Fruit fly (Drosophila melanogaster) whole organism, embryonic: ENCODE measurements around the gene CG10214.
A peak's percentile ranks its signal among the peaks of the same experiment; 100 is the strongest.

ENCODE experiments used
- Aef1 ChIP-seq: fragments of 200-800 bp; sonication (Bioruptor generic); IDR thresholded peaks from 3 replicates; pipeline ENCODE4 v1.3.6; 2022; ENCODE audit warnings: missing biosample characterization, missing genetic modification characterization
- Antp ChIP-seq: fragments of 200-800 bp; sonication (Bioruptor generic); optimal IDR thresholded peaks from 3 replicates; lab custom pipeline; 2016; ENCODE audit warnings: missing biosample characterization, missing genetic modification characterization
- CG10462 ChIP-seq: fragments of 200-800 bp; sonication (Bioruptor generic); optimal IDR thresholded peaks from 2 replicates; lab custom pipeline; 2016; ENCODE audit warnings: missing biosample characterization, missing genetic modification characterization
- CG10543 ChIP-seq: fragments of 200-800 bp; sonication (Bioruptor generic); optimal IDR thresholded peaks from 3 replicates; lab custom pipeline; 2017; ENCODE audit warnings: missing biosample characterization, mild to moderate bottlenecking, missing genetic modification characterization, moderate library complexity
- CG12104 ChIP-seq: fragments of 200-800 bp; sonication (Bioruptor generic); optimal IDR thresholded peaks from 3 replicates; lab custom pipeline; 2016; ENCODE audit warnings: missing biosample characterization, missing genetic modification characterization
- CG14710 ChIP-seq: fragments of 200-800 bp; sonication (Bioruptor generic); optimal IDR thresholded peaks from 3 replicates; lab custom pipeline; 2019; ENCODE audit warnings: missing biosample characterization, mild to moderate bottlenecking, missing genetic modification characterization, moderate library complexity
- CG1602 ChIP-seq: fragments of 200-800 bp; sonication (Bioruptor generic); optimal IDR thresholded peaks from 3 replicates; lab custom pipeline; 2016; ENCODE audit warnings: missing biosample characterization, missing genetic modification characterization
- CG1647 ChIP-seq: fragments of 200-800 bp; sonication (Bioruptor generic); optimal IDR thresholded peaks from 3 replicates; lab custom pipeline; 2016; ENCODE audit warnings: missing biosample characterization, missing genetic modification characterization
- CG17186 ChIP-seq: fragments of 200-800 bp; sonication (Bioruptor generic); optimal IDR thresholded peaks from 3 replicates; lab custom pipeline; 2017; ENCODE audit warnings: missing biosample characterization, missing genetic modification reagents, missing genetic modification characterization
- CG17361 ChIP-seq: fragments of 200-800 bp; sonication (Bioruptor generic); IDR thresholded peaks from 3 replicates; pipeline ENCODE4 v1.3.6; 2022; ENCODE audit warnings: missing biosample characterization, missing genetic modification characterization
- CG17912 ChIP-seq: fragments of 200-800 bp; sonication (Bioruptor generic); optimal IDR thresholded peaks from 2 replicates; lab custom pipeline; 2018; ENCODE audit warnings: missing biosample characterization, mild to moderate bottlenecking, missing genetic modification characterization
- CG30431 ChIP-seq: fragments of 200-800 bp; sonication (Bioruptor generic); optimal IDR thresholded peaks from 2 replicates; lab custom pipeline; 2017; ENCODE audit warnings: missing biosample characterization, missing genetic modification characterization
- CG31224 ChIP-seq: fragments of 200-800 bp; sonication (Bioruptor generic); IDR thresholded peaks from 2 replicates; pipeline ENCODE4 v1.3.6; 2022; ENCODE audit warnings: missing biosample characterization, missing genetic modification characterization
- CG31388 ChIP-seq: fragments of 200-800 bp; sonication (Bioruptor generic); optimal IDR thresholded peaks from 2 replicates; lab custom pipeline; 2016; ENCODE audit warnings: missing biosample characterization, missing genetic modification characterization
- CG34422 ChIP-seq: fragments of 200-800 bp; sonication (Bioruptor generic); IDR thresholded peaks from 3 replicates; pipeline ENCODE4 v1.3.6; 2022; ENCODE audit warnings: missing biosample characterization, missing genetic modification characterization
- CG4617 ChIP-seq: fragments of 200-800 bp; sonication (Bioruptor generic); optimal IDR thresholded peaks from 3 replicates; lab custom pipeline; 2016; ENCODE audit warnings: missing biosample characterization, missing genetic modification characterization, borderline replicate concordance
- CG4707 ChIP-seq: fragments of 200-800 bp; sonication (Bioruptor generic); optimal IDR thresholded peaks from 2 replicates; lab custom pipeline; 2018; ENCODE audit warnings: missing biosample characterization, mild to moderate bottlenecking, missing genetic modification characterization, moderate library complexity
- CG6272 ChIP-seq: fragments of 200-800 bp; sonication (Bioruptor generic); IDR thresholded peaks from 2 replicates; pipeline ENCODE4 v1.3.6; 2022; ENCODE audit warnings: missing biosample characterization, missing genetic modification characterization
- CG6654 ChIP-seq: fragments of 200-800 bp; sonication (Bioruptor generic); optimal IDR thresholded peaks from 2 replicates; lab custom pipeline; 2017; ENCODE audit warnings: missing biosample characterization, mild to moderate bottlenecking, missing genetic modification characterization
- CG7271 ChIP-seq: fragments of 200-800 bp; sonication (Bioruptor generic); optimal IDR thresholded peaks from 2 replicates; lab custom pipeline; 2018; ENCODE audit warnings: missing biosample characterization, mild to moderate bottlenecking, missing genetic modification characterization, moderate library complexity
- CG9876 ChIP-seq: fragments of 200-800 bp; sonication (Bioruptor generic); optimal IDR thresholded peaks from 2 replicates; lab custom pipeline; 2016; ENCODE audit warnings: missing biosample characterization, missing genetic modification characterization
- Dad ChIP-seq: fragments of 200-800 bp; sonication (Bioruptor generic); optimal IDR thresholded peaks from 3 replicates; lab custom pipeline; 2016; ENCODE audit warnings: missing biosample characterization, missing genetic modification characterization
- Dfd ChIP-seq, 2 experiments: fragments of >200 bp; optimal IDR thresholded peaks; 2 replicates each; lab custom pipeline; 2017; ENCODE audit warnings: missing biosample characterization in 2 of 2, missing genetic modification characterization in 2 of 2
- Dip3 ChIP-seq: fragments of 200-800 bp; sonication (Bioruptor generic); optimal IDR thresholded peaks from 3 replicates; lab custom pipeline; 2016; ENCODE audit warnings: missing biosample characterization, missing genetic modification characterization
- H2.0 ChIP-seq: fragments of 200-800 bp; sonication (Bioruptor generic); IDR thresholded peaks from 2 replicates; pipeline ENCODE4 v1.3.6; 2022; ENCODE audit warnings: missing biosample characterization, missing genetic modification characterization
- Lhr ChIP-seq: fragments of 200-800 bp; sonication (Bioruptor generic); optimal IDR thresholded peaks from 3 replicates; lab custom pipeline; 2017; ENCODE audit warnings: mild to moderate bottlenecking, missing biosample characterization, missing genetic modification reagents, missing genetic modification characterization
- Meics ChIP-seq: fragments of 200-800 bp; sonication (Bioruptor generic); optimal IDR thresholded peaks from 2 replicates; lab custom pipeline; 2017; ENCODE audit warnings: missing biosample characterization, mild to moderate bottlenecking, missing genetic modification characterization
- Neu2 ChIP-seq: fragments of 200-800 bp; sonication (Bioruptor generic); optimal IDR thresholded peaks from 3 replicates; lab custom pipeline; 2016; ENCODE audit warnings: missing biosample characterization, missing genetic modification characterization, borderline replicate concordance
- YL-1 ChIP-seq: fragments of 200-800 bp; sonication (Bioruptor generic); optimal IDR thresholded peaks from 3 replicates; lab custom pipeline; 2017; ENCODE audit warnings: missing biosample characterization, mild to moderate bottlenecking, missing genetic modification characterization
- ash1 ChIP-seq: fragments of 200-800 bp; sonication (Bioruptor generic); optimal IDR thresholded peaks from 2 replicates; lab custom pipeline; 2018; ENCODE audit warnings: missing biosample characterization, mild to moderate bottlenecking, missing genetic modification characterization
- az2 ChIP-seq: fragments of 200-800 bp; sonication (Bioruptor generic); optimal IDR thresholded peaks from 3 replicates; lab custom pipeline; 2016; ENCODE audit warnings: missing biosample characterization, missing genetic modification characterization
- bigmax ChIP-seq: fragments of 200-800 bp; sonication (Bioruptor generic); optimal IDR thresholded peaks from 2 replicates; lab custom pipeline; 2018; ENCODE audit warnings: missing biosample characterization, mild to moderate bottlenecking, missing genetic modification characterization
- br ChIP-seq: fragments of >200 bp; optimal IDR thresholded peaks from 2 replicates; lab custom pipeline; 2017
- bsh ChIP-seq, 2 experiments: fragments of 200-800 bp; sonication (Bioruptor generic); optimal IDR thresholded peaks; 2 replicates each; lab custom pipeline; 2017 to 2018; ENCODE audit warnings: mild to moderate bottlenecking in 2 of 2, missing biosample characterization in 2 of 2, missing genetic modification characterization in 2 of 2, moderate library complexity in 1 of 2
- cad ChIP-seq: fragments of >200 bp; optimal IDR thresholded peaks from 2 replicates; lab custom pipeline; 2017; ENCODE audit warnings: missing biosample characterization, missing genetic modification characterization
- chif ChIP-seq, 2 experiments: fragments of 200-800 bp; sonication (Bioruptor generic); optimal IDR thresholded peaks; 3 replicates each; lab custom pipeline; 2016; ENCODE audit warnings: missing biosample characterization in 2 of 2, missing genetic modification characterization in 2 of 2
- corto ChIP-seq: fragments of 200-800 bp; sonication (Bioruptor generic); optimal IDR thresholded peaks from 2 replicates; lab custom pipeline; 2016; ENCODE audit warnings: missing biosample characterization, mild to moderate bottlenecking, missing genetic modification characterization, moderate library complexity
- crp ChIP-seq, 2 experiments: fragments of 200-800 bp; sonication (Bioruptor generic); optimal IDR thresholded peaks; 2 replicates in 1 of 2; 3 replicates in 1 of 2; lab custom pipeline; 2017; ENCODE audit warnings: missing biosample characterization in 2 of 2, missing genetic modification characterization in 2 of 2, mild to moderate bottlenecking in 1 of 2, moderate library complexity in 1 of 2
- dan ChIP-seq: fragments of 200-800 bp; sonication (Bioruptor generic); IDR thresholded peaks from 2 replicates; pipeline ENCODE4 v1.3.6; 2022; ENCODE audit warnings: missing biosample characterization, missing genetic modification characterization
- dati ChIP-seq: fragments of 200-800 bp; sonication (Bioruptor generic); IDR thresholded peaks from 2 replicates; pipeline ENCODE4 v1.3.6; 2022; ENCODE audit warnings: missing biosample characterization, missing genetic modification characterization
- dmrt99B ChIP-seq: fragments of 200-800 bp; sonication (Bioruptor generic); optimal IDR thresholded peaks from 2 replicates; lab custom pipeline; 2018; ENCODE audit warnings: missing biosample characterization, mild to moderate bottlenecking, missing genetic modification characterization, moderate library complexity
- fd102C ChIP-seq: fragments of 200-800 bp; sonication (Bioruptor generic); optimal IDR thresholded peaks from 2 replicates; lab custom pipeline; 2018; ENCODE audit warnings: missing biosample characterization, mild to moderate bottlenecking, missing genetic modification characterization, moderate library complexity
- insv ChIP-seq, 2 experiments: fragments of 200-800 bp; sonication (Bioruptor generic); optimal IDR thresholded peaks; 3 replicates each; lab custom pipeline; 2016 to 2018; ENCODE audit warnings: missing biosample characterization in 2 of 2, missing genetic modification characterization in 2 of 2
- lmd ChIP-seq: fragments of 200-800 bp; sonication (Bioruptor generic); IDR thresholded peaks from 2 replicates; pipeline ENCODE4 v1.3.6; 2022; ENCODE audit warnings: missing biosample characterization, missing genetic modification characterization
- maf-S ChIP-seq: fragments of 200-800 bp; sonication (Bioruptor generic); optimal IDR thresholded peaks from 2 replicates; lab custom pipeline; 2016; ENCODE audit warnings: missing biosample characterization, missing genetic modification characterization
- sim ChIP-seq: fragments of 200-800 bp; sonication (Bioruptor generic); IDR thresholded peaks from 2 replicates; pipeline ENCODE4 v1.3.6; 2022; ENCODE audit warnings: missing biosample characterization, missing genetic modification characterization
- sr ChIP-seq: fragments of 200-800 bp; sonication (Bioruptor generic); IDR thresholded peaks from 3 replicates; pipeline ENCODE4 v1.3.6; 2022; ENCODE audit warnings: missing biosample characterization, missing genetic modification characterization
- ssp ChIP-seq: fragments of 200-800 bp; sonication (Bioruptor generic); IDR thresholded peaks from 2 replicates; pipeline ENCODE4 v1.3.6; 2022; ENCODE audit warnings: missing biosample characterization, missing genetic modification characterization
- vnd ChIP-seq: fragments of 200-800 bp; sonication (Bioruptor generic); IDR thresholded peaks from 3 replicates; pipeline ENCODE4 v1.3.6; 2022; ENCODE audit warnings: missing biosample characterization, missing genetic modification characterization; ENCODE audit not compliant: partially characterized antibody
- vvl ChIP-seq: fragments of 200-800 bp; sonication (Bioruptor generic); IDR thresholded peaks from 2 replicates; pipeline ENCODE4 v1.3.6; 2022; ENCODE audit warnings: missing biosample characterization, missing genetic modification characterization

CG10214 gene

dm6 chr3R:23729632-23730471, 37.4 kb downstream of the CG10214 start (continued):
- no peak for TF ChIP-seq CG17186
- no peak for TF ChIP-seq bsh (GFP tag; optimal IDR thresholded peaks at IDR 0.05; lab: Kevin White, UChicago)
- TF ChIP-seq Aef1 (GFP tag; lab: Robert Waterston, UW), result no peak
- TF ChIP-seq insv (GFP tag; optimal IDR thresholded peaks at IDR 0.05; lab: Kevin White, UChicago), result no peak
- no peak for TF ChIP-seq ash1
- TF ChIP-seq chif (GFP tag; optimal IDR thresholded peaks at IDR 0.05; lab: Kevin White, UChicago), result no peak
- no peak for TF ChIP-seq CG6654 (GFP tag; lab: Kevin White, UChicago)
- 0 out of 2 replicates have a peak, but pooled peaks have one; percentile 27 for TF ChIP-seq CG6272 (GFP tag; lab: Robert Waterston, UW)
- TF ChIP-seq bigmax (GFP tag; lab: Kevin White, UChicago), result no peak
- TF ChIP-seq dan, result no peak
- no peak for TF ChIP-seq CG1647 (GFP tag; lab: Kevin White, UChicago)
- TF ChIP-seq CG10462, result no peak
- no peak for TF ChIP-seq CG4707 (GFP tag; lab: Kevin White, UChicago)
- 0 out of 3 replicates have a peak, but pooled peaks have one; percentile 36 for TF ChIP-seq sr
- no peak for TF ChIP-seq CG10543 (GFP tag; lab: Kevin White, UChicago)
- no peak for TF ChIP-seq CG17912 (GFP tag; lab: Kevin White, UChicago)
- no peak for TF ChIP-seq br (lab: Kevin White, UChicago)
- no peak for TF ChIP-seq dati (GFP tag; lab: Robert Waterston, UW)
- no peak for TF ChIP-seq CG31224
- TF ChIP-seq cad (GFP tag; lab: Kevin White, UChicago), result peak; percentile 5
- TF ChIP-seq Lhr (GFP tag; lab: Kevin White, UChicago), result no peak
- TF ChIP-seq CG7271, result no peak
- peak; percentile 16 for TF ChIP-seq fd102C (GFP tag; lab: Kevin White, UChicago)
- no peak for TF ChIP-seq CG1602
- TF ChIP-seq CG30431 (GFP tag; lab: Kevin White, UChicago), result no peak
- peak; percentile 34; the same call in 1 of the 2 replicates for TF ChIP-seq vvl (GFP tag; lab: Robert Waterston, UW)
- TF ChIP-seq Dad (GFP tag; lab: Kevin White, UChicago), result no peak
- TF ChIP-seq sim (GFP tag; lab: Robert Waterston, UW), result no peak
- TF ChIP-seq dmrt99B (tag; lab: Kevin White, UChicago), result peak; percentile 19
- TF ChIP-seq maf-S (GFP tag; lab: Kevin White, UChicago), result no peak
- no peak for TF ChIP-seq CG12104 (GFP tag; lab: Kevin White, UChicago)
- no peak for TF ChIP-seq H2.0 (GFP tag; lab: Robert Waterston, UW)
- TF ChIP-seq Dfd (GFP tag; optimal IDR thresholded peaks at IDR 0.05; lab: Kevin White, UChicago), result no peak
- TF ChIP-seq Dip3, result no peak
- peak; percentile 26 for TF ChIP-seq YL-1
- no peak for TF ChIP-seq Neu2
- no peak for TF ChIP-seq CG9876 (GFP tag; lab: Kevin White, UChicago)
- no peak for TF ChIP-seq lmd
- no peak for TF ChIP-seq ssp
- TF ChIP-seq CG34422 (GFP tag; lab: Robert Waterston, UW), result no peak
- TF ChIP-seq CG4617 (GFP tag; lab: Kevin White, UChicago), result no peak
- TF ChIP-seq corto (GFP tag; lab: Kevin White, UChicago), result no peak
- no peak for TF ChIP-seq crp (GFP tag; optimal IDR thresholded peaks at IDR 0.05; lab: Kevin White, UChicago)
- no peak for TF ChIP-seq Antp (GFP tag; lab: Kevin White, UChicago)
- TF ChIP-seq vnd, result peak; percentile 60
- no peak for TF ChIP-seq CG31388
- TF ChIP-seq Meics (GFP tag; lab: Kevin White, UChicago), result no peak
- TF ChIP-seq CG14710 (tag; lab: Kevin White, UChicago), result peak; percentile 21
- TF ChIP-seq az2 (GFP tag; lab: Kevin White, UChicago), result no peak
- no peak; the same call in 2 of the 3 replicates for TF ChIP-seq CG17361 (GFP tag; lab: Robert Waterston, UW)
